Worm (Caenorhabditis elegans): ENCODE data around the gene henn-1.

DNA sequence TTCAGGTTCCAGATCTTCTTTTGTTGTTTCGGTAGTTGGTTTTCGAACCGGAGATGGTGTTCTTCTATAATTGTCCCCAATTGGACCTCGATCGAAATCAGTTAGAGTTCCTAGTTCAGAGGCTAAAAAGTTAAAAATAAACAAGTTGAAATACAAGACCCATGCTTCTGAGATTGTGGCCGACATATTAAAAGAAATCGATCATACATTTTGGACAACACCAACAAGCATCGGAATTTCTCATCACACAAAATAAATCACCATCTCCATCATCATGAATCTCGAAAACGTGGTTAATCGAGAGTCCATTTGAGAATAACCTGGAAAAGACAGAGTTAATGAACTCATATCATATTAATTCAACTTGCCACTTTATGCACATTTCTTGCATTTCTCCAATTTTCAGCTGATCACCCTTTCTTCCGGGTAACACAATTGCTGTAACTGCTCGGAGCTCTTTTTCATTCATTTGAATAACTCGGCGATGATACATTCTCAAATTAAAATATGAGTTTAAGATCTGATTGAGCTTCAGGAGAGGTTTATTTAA lies 39.3 kb downstream of the henn-1 start, which contains the start of the genes mps-4 and F09G8.10:
- TF ChIP-seq sem-2 (GFP tag; optimal IDR thresholded peaks at IDR 0.05) (no peak), nhr-28 (tag; optimal IDR thresholded peaks at IDR 0.05) (no peak), pha-4 (tag; optimal IDR thresholded peaks at IDR 0.05) (no peak), nhr-12 (tag; optimal IDR thresholded peaks at IDR 0.05) (no peak), nhr-76 (tag; optimal IDR thresholded peaks at IDR 0.05) (no peak), cnd-1 (tag; optimal IDR thresholded peaks at IDR 0.05) (no peak), ztf-11 (tag; optimal IDR thresholded peaks at IDR 0.05) (no peak), nhr-237 (tag; optimal IDR thresholded peaks at IDR 0.05) (no peak), elt-1 (tag; optimal IDR thresholded peaks at IDR 0.05; ENCODE audit: borderline replicate concordance, insufficient read depth) (no peak), mab-5 (tag; optimal IDR thresholded peaks at IDR 0.05) (no peak), bed-3 (GFP tag; optimal IDR thresholded peaks at IDR 0.05) (no peak)
